Fruit fly (Drosophila melanogaster) whole organism, prepupa: ENCODE measurements around the gene CstF64.

Experiments
- CG10631 ChIP-seq: fragments of 200-800 bp; sonication (Bioruptor generic); optimal IDR thresholded peaks from 2 replicates; lab custom pipeline; 2016; ENCODE audit warnings: missing biosample characterization, missing genetic modification characterization
- CG11902 ChIP-seq: fragments of 200-800 bp; sonication (Bioruptor generic); optimal IDR thresholded peaks from 3 replicates; lab custom pipeline; 2016; ENCODE audit warnings: missing biosample characterization, missing genetic modification characterization
- CG15336 ChIP-seq: fragments of 200-800 bp; sonication (Bioruptor generic); IDR thresholded peaks from 2 replicates; pipeline ENCODE4 v1.3.6; 2022; ENCODE audit warnings: missing biosample characterization, missing genetic modification characterization
- CG1621 ChIP-seq: fragments of 200-800 bp; sonication (Bioruptor generic); optimal IDR thresholded peaks from 3 replicates; lab custom pipeline; 2018; ENCODE audit warnings: missing biosample characterization, mild to moderate bottlenecking, missing genetic modification characterization
- CG16779 ChIP-seq: fragments of 200-800 bp; sonication (Bioruptor generic); optimal IDR thresholded peaks from 3 replicates; lab custom pipeline; 2017; ENCODE audit warnings: missing biosample characterization, mild to moderate bottlenecking, missing genetic modification characterization
- CG32006 ChIP-seq: fragments of 200-800 bp; sonication (Bioruptor generic); optimal IDR thresholded peaks from 3 replicates; lab custom pipeline; 2017; ENCODE audit warnings: missing biosample characterization, mild to moderate bottlenecking, missing genetic modification characterization
- CG4318 ChIP-seq: fragments of 200-800 bp; sonication (Bioruptor generic); optimal IDR thresholded peaks from 3 replicates; lab custom pipeline; 2017; ENCODE audit warnings: missing biosample characterization, mild to moderate bottlenecking, missing genetic modification characterization
- CG6792 ChIP-seq: fragments of 200-800 bp; sonication (Bioruptor generic); optimal IDR thresholded peaks from 3 replicates; lab custom pipeline; 2016; ENCODE audit warnings: missing biosample characterization, missing genetic modification characterization
- CG6854 ChIP-seq: fragments of 200-800 bp; sonication (Bioruptor generic); optimal IDR thresholded peaks from 2 replicates; lab custom pipeline; 2017; ENCODE audit warnings: missing biosample characterization, mild to moderate bottlenecking, missing genetic modification characterization
- CG7368 ChIP-seq: fragments of 200-800 bp; sonication (Bioruptor generic); optimal IDR thresholded peaks from 3 replicates; lab custom pipeline; 2016; ENCODE audit warnings: missing biosample characterization, missing genetic modification characterization
- CG8319 ChIP-seq: fragments of 200-800 bp; sonication (Bioruptor generic); optimal IDR thresholded peaks from 3 replicates; lab custom pipeline; 2016; ENCODE audit warnings: missing biosample characterization, missing genetic modification characterization
- CG8632 ChIP-seq: fragments of 200-800 bp; sonication (Bioruptor generic); optimal IDR thresholded peaks from 3 replicates; lab custom pipeline; 2016; ENCODE audit warnings: missing biosample characterization, missing genetic modification characterization
- Eip75B ChIP-seq: fragments of 200-800 bp; sonication (Bioruptor generic); optimal IDR thresholded peaks from 3 replicates; lab custom pipeline; 2016; ENCODE audit warnings: missing biosample characterization, missing genetic modification characterization
- Eip78C ChIP-seq: fragments of 200-800 bp; sonication (Bioruptor generic); peaks from one replicate; lab custom pipeline; 2016; ENCODE audit warnings: missing biosample characterization, missing genetic modification characterization
- Eip93F ChIP-seq: fragments of 200-800 bp; sonication (Bioruptor generic); optimal IDR thresholded peaks from 2 replicates; lab custom pipeline; 2016; ENCODE audit warnings: missing biosample characterization, mild to moderate bottlenecking, missing genetic modification characterization
- Ets21C ChIP-seq: fragments of 200-800 bp; sonication (Bioruptor generic); optimal IDR thresholded peaks from 3 replicates; lab custom pipeline; 2016; ENCODE audit warnings: missing biosample characterization, missing genetic modification characterization
- Hr38 ChIP-seq: sonication (Bioruptor generic); optimal IDR thresholded peaks from 2 replicates; lab custom pipeline; 2016; ENCODE audit warnings: missing biosample characterization, missing genetic modification characterization
- Hr4 ChIP-seq: fragments of 200-800 bp; sonication (Bioruptor generic); optimal IDR thresholded peaks from 3 replicates; lab custom pipeline; 2016; ENCODE audit warnings: missing biosample characterization, missing genetic modification characterization
- Met ChIP-seq: fragments of 200-800 bp; sonication (Bioruptor generic); optimal IDR thresholded peaks from 3 replicates; lab custom pipeline; 2016; ENCODE audit warnings: missing biosample characterization, missing genetic modification characterization
- Smox ChIP-seq: fragments of 200-800 bp; sonication (Bioruptor generic); optimal IDR thresholded peaks from 3 replicates; lab custom pipeline; 2016; ENCODE audit warnings: missing biosample characterization, missing genetic modification characterization
- Sox15 ChIP-seq: fragments of 200-800 bp; sonication (Bioruptor generic); optimal IDR thresholded peaks from 3 replicates; lab custom pipeline; 2016; ENCODE audit warnings: missing biosample characterization, missing genetic modification characterization
- achi ChIP-seq: fragments of 200-800 bp; sonication (Bioruptor generic); optimal IDR thresholded peaks from 3 replicates; lab custom pipeline; 2016; ENCODE audit warnings: missing biosample characterization, missing genetic modification characterization
- acj6 ChIP-seq: fragments of 200-800 bp; sonication (Bioruptor generic); optimal IDR thresholded peaks from 3 replicates; lab custom pipeline; 2016; ENCODE audit warnings: missing biosample characterization, missing genetic modification characterization
- cyc ChIP-seq: fragments of 200-800 bp; sonication (Bioruptor generic); optimal IDR thresholded peaks from 3 replicates; lab custom pipeline; 2016; ENCODE audit warnings: missing biosample characterization, missing genetic modification characterization
- dac ChIP-seq: fragments of 200-800 bp; sonication (Bioruptor generic); optimal IDR thresholded peaks from 2 replicates; lab custom pipeline; 2017; ENCODE audit warnings: missing biosample characterization, mild to moderate bottlenecking, missing genetic modification characterization
- dsx ChIP-seq: fragments of 200-800 bp; optimal IDR thresholded peaks from 3 replicates; lab custom pipeline; 2019; ENCODE audit warnings: missing biosample characterization, mild to moderate bottlenecking, missing genetic modification characterization, moderate library complexity; ENCODE audit not compliant: poor library complexity, severe bottlenecking
- eg ChIP-seq: fragments of 200-800 bp; sonication (Bioruptor generic); IDR thresholded peaks from 3 replicates; pipeline ENCODE4 v1.3.6; 2022; ENCODE audit warnings: missing biosample characterization, missing genetic modification characterization
- esn ChIP-seq: fragments of 200-800 bp; sonication (Bioruptor generic); optimal IDR thresholded peaks from 2 replicates; lab custom pipeline; 2016; ENCODE audit warnings: missing biosample characterization, mild to moderate bottlenecking, missing genetic modification characterization, moderate library complexity
- fd59A ChIP-seq: fragments of 200-800 bp; sonication (Bioruptor generic); optimal IDR thresholded peaks from 2 replicates; lab custom pipeline; 2017; ENCODE audit warnings: missing biosample characterization, mild to moderate bottlenecking, missing genetic modification characterization, missing genetic modification reagents
- fd85E ChIP-seq: fragments of 200-800 bp; sonication (Bioruptor generic); optimal IDR thresholded peaks from 3 replicates; lab custom pipeline; 2016; ENCODE audit warnings: missing biosample characterization, missing genetic modification characterization
- lz ChIP-seq: fragments of 200-800 bp; sonication (Bioruptor generic); optimal IDR thresholded peaks from 3 replicates; lab custom pipeline; 2016; ENCODE audit warnings: missing biosample characterization, missing genetic modification characterization
- pdm3 ChIP-seq: fragments of 200-800 bp; sonication (Bioruptor generic); optimal IDR thresholded peaks from 3 replicates; lab custom pipeline; 2016; ENCODE audit warnings: missing biosample characterization, missing genetic modification characterization
- svp ChIP-seq: fragments of 200-800 bp; sonication (Bioruptor generic); peaks from one replicate; lab custom pipeline; 2016; ENCODE audit warnings: missing biosample characterization, missing genetic modification characterization
- topi ChIP-seq: fragments of 200-800 bp; sonication (Bioruptor generic); optimal IDR thresholded peaks from 3 replicates; lab custom pipeline; 2016; ENCODE audit warnings: missing biosample characterization, missing genetic modification characterization
- vri ChIP-seq: fragments of 200-800 bp; sonication (Bioruptor generic); optimal IDR thresholded peaks from 3 replicates; lab custom pipeline; 2016; ENCODE audit warnings: missing biosample characterization, mild to moderate bottlenecking, missing genetic modification characterization

The CstF64 gene

DNA sequence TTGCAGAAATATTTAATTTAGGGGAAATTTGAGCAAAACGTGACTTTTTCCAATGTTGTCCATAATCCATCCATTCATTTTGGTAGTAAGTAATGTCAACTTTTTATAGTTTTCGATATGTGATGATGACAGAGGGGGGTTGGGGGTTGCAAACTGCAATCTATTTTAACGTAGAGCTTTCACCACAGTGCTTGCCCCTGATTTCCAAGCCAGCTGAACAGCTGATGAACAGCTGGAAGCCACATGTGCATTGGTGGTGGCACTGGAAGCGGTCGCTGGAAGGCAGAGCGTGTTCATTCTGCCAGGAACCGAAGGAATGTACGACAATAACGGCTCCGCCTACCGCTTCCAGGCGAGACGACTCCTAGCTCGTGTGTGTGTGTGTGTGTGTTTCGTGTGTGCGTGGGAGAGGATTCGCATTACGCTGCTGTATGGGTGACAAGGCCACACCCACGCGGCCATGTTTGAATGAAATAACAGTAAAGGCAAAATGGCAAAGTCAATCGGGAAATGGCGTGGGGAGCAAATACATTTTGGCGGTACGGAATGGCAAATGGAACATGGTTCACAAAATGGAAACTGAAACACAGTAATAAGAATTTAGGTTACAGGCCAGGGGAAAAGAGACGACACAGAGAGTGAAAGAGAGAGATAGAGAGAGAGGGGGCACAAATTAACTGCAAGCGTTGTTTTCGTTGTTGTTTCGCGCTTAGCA is 39.6 kb downstream of the CstF64 start:
- no peak for TF ChIP-seq CG8319
- no peak for TF ChIP-seq svp (GFP tag; lab: Kevin White, UChicago)
- TF ChIP-seq CG6792, result no peak
- no peak for TF ChIP-seq CG11902 (GFP tag; lab: Kevin White, UChicago)
- no peak for TF ChIP-seq dac
- TF ChIP-seq CG7368, result no peak
- no peak for TF ChIP-seq CG15336 (GFP tag; lab: Robert Waterston, UW)
- TF ChIP-seq, all 60 proteins: peak for 0

DNA sequence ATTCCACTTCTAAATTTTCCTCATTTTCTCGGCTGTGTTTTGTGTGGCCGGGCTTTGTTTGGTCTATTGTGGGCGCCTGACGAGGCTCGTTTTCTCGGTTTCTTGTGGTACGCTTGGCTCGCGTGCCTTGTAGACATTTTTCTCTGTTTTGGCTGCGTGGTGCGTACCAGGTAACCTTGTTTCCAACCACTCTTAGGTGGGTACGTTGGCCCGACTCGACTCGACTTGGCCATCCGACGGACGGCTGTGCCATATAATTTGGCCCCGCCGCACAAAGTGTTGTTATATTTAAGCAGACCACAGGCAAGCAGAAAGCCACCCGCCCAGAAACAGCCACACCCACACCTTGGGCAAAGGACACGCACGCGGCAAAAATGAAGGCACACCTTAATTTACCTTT is 44.1 kb downstream of the CstF64 start:
- TF ChIP-seq cyc (no peak), CG16779 (tag; lab: Kevin White, UChicago) (no peak), Eip78C (GFP tag; lab: Kevin White, UChicago) (no peak), eg (GFP tag; lab: Robert Waterston, UW) (no peak), CG7368 (no peak), Hr38 (GFP tag; lab: Kevin White, UChicago) (no peak), fd59A (no peak), Hr4 (GFP tag; lab: Kevin White, UChicago) (no peak), acj6 (GFP tag; lab: Kevin White, UChicago) (no peak), svp (GFP tag; lab: Kevin White, UChicago) (no peak), Eip93F (GFP tag; lab: Kevin White, UChicago) (no peak), esn (GFP tag; lab: Kevin White, UChicago) (no peak), Met (no peak), CG6854 (GFP tag; lab: Kevin White, UChicago) (no peak), fd85E (GFP tag; lab: Kevin White, UChicago) (no peak), CG8319 (no peak), CG6792 (no peak), CG8632 (GFP tag; lab: Kevin White, UChicago) (no peak), achi (GFP tag; lab: Kevin White, UChicago) (no peak)

DNA sequence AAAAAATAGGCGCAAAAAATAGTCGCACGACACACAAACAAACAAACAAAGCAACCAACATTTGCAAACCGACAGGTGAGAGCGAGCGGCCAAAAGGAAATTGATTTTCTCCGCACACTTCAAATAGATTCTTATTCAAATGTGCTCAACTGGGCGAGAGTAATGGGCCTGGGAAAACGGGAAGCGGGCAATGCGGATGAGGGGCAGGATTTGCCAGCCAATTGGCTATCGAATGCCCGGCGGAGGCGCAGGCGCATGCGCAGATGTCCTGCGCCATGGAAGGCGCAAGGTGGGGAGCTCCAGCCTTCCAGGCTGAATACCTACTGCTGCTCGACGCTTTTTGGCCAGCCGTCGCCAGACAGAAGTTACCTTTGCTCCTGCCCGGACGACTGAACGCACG is 45.7 kb downstream of the CstF64 start, which contains the start of the genes ChAT and VAChT:
Gene ChAT (plus strand): TSS at position 352 of the 400 bp plus-strand sequence.
Gene VAChT (plus strand): TSS at position 352 of the 400 bp plus-strand sequence.
- TF ChIP-seq CG4318 (GFP tag; lab: Kevin White, UChicago), result no peak
- TF ChIP-seq achi (GFP tag; lab: Kevin White, UChicago), result no peak
- no peak for TF ChIP-seq Sox15 (GFP tag; lab: Kevin White, UChicago)
- no peak for TF ChIP-seq lz
- no peak for TF ChIP-seq CG16779 (tag; lab: Kevin White, UChicago)
- no peak for TF ChIP-seq CG32006
- no peak for TF ChIP-seq Eip75B (GFP tag; lab: Kevin White, UChicago)

DNA sequence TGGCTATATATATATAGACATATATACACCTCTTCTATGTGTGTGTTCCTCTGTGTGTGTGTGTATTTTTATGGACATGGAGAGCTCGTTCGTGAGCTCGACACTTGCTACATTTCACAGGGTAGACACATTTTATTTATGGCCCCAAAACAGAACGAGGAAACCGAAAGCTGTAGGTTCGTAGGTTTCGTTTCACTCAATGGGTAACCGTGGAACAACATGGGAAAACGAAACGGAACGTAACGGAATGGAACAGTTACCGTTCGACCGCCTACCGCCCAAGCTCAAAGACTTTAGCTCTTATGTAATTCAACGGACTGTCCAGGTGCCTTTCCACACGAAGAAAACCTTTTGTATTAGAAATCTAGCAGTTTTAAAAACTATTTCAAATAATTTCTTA is 46.9 kb downstream of the CstF64 start:
- no peak for TF ChIP-seq fd85E (GFP tag; lab: Kevin White, UChicago)
- no peak for TF ChIP-seq CG10631
- no peak for TF ChIP-seq CG1621 (tag; lab: Kevin White, UChicago)
- no peak for TF ChIP-seq topi
- no peak for TF ChIP-seq vri (GFP tag; lab: Kevin White, UChicago)
- no peak for TF ChIP-seq acj6 (GFP tag; lab: Kevin White, UChicago)
- TF ChIP-seq Ets21C (GFP tag; lab: Kevin White, UChicago), result no peak
- TF ChIP-seq Hr38 (GFP tag; lab: Kevin White, UChicago), result no peak
- no peak for TF ChIP-seq CG11902 (GFP tag; lab: Kevin White, UChicago)
- TF ChIP-seq CG4318 (GFP tag; lab: Kevin White, UChicago), result no peak

DNA sequence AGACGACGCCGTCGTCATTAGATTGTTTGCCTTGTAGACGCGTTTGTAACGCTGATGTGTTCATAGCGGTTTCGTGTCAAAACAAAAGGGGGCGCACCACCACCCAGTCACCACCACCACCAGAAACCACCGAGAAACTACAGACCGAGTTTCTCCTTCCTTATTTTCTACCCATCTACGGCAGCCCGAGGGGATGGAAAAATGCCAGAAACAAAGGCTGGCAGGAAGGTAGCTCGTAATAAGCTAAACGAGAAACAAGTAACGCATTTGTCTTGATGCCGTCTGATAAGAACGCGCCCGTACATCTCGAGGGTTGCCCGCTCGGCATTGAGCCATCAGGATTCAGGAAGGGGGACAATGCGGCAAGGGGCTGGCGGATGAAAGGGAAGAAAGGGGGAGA is 48.1 kb downstream of the CstF64 start:
- TF ChIP-seq fd59A (no peak), CG8319 (no peak), CG4318 (GFP tag; lab: Kevin White, UChicago) (no peak), CG16779 (tag; lab: Kevin White, UChicago) (no peak), lz (no peak), svp (GFP tag; lab: Kevin White, UChicago) (no peak), Eip93F (GFP tag; lab: Kevin White, UChicago) (no peak), CG10631 (no peak), pdm3 (GFP tag; lab: Kevin White, UChicago) (no peak), Smox (GFP tag; lab: Kevin White, UChicago) (no peak), dsx (GFP tag; lab: Kevin White, UChicago) (no peak), CG6792 (no peak), esn (GFP tag; lab: Kevin White, UChicago) (no peak), CG32006 (no peak)
